Fruit fly (Drosophila melanogaster) whole organism, prepupa: Measurements from ENCODE around the gene MTF-1.

Experiments used
- Blimp-1 ChIP-seq: fragments of 200-800 bp; sonication (Bioruptor generic); optimal IDR thresholded peaks from 3 replicates; lab custom pipeline; 2017; ENCODE audit warnings: missing biosample characterization, missing genetic modification characterization, mild to moderate bottlenecking, moderate library complexity, missing genetic modification reagents
- CG11294 ChIP-seq: fragments of 200-800 bp; sonication (Bioruptor generic); IDR thresholded peaks from 2 replicates; pipeline ENCODE4 v1.3.6; 2022; ENCODE audit warnings: missing biosample characterization, missing genetic modification characterization
- CG11902 ChIP-seq: fragments of 200-800 bp; sonication (Bioruptor generic); optimal IDR thresholded peaks from 3 replicates; lab custom pipeline; 2016; ENCODE audit warnings: missing biosample characterization, missing genetic modification characterization
- CG15336 ChIP-seq: fragments of 200-800 bp; sonication (Bioruptor generic); IDR thresholded peaks from 2 replicates; pipeline ENCODE4 v1.3.6; 2022; ENCODE audit warnings: missing biosample characterization, missing genetic modification characterization
- CG1621 ChIP-seq: fragments of 200-800 bp; sonication (Bioruptor generic); optimal IDR thresholded peaks from 3 replicates; lab custom pipeline; 2018; ENCODE audit warnings: missing biosample characterization, mild to moderate bottlenecking, missing genetic modification characterization
- CG32006 ChIP-seq: fragments of 200-800 bp; sonication (Bioruptor generic); optimal IDR thresholded peaks from 3 replicates; lab custom pipeline; 2017; ENCODE audit warnings: missing biosample characterization, mild to moderate bottlenecking, missing genetic modification characterization
- CG34406 ChIP-seq: fragments of 200-800 bp; sonication (Bioruptor generic); optimal IDR thresholded peaks from 3 replicates; lab custom pipeline; 2016; ENCODE audit warnings: missing biosample characterization, missing genetic modification characterization
- CG3919 ChIP-seq: fragments of 200-800 bp; sonication (Bioruptor generic); optimal IDR thresholded peaks from 3 replicates; lab custom pipeline; 2016; ENCODE audit warnings: missing biosample characterization, missing genetic modification characterization
- CG6163 ChIP-seq: fragments of 200-800 bp; sonication (Bioruptor generic); IDR thresholded peaks from 3 replicates; pipeline ENCODE4 v1.3.6; 2022; ENCODE audit warnings: missing biosample characterization, missing genetic modification characterization
- CG6276 ChIP-seq: fragments of 200-800 bp; sonication (Bioruptor generic); optimal IDR thresholded peaks from 2 replicates; lab custom pipeline; 2017; ENCODE audit warnings: missing biosample characterization, mild to moderate bottlenecking, missing genetic modification characterization
- CG6792 ChIP-seq: fragments of 200-800 bp; sonication (Bioruptor generic); optimal IDR thresholded peaks from 3 replicates; lab custom pipeline; 2016; ENCODE audit warnings: missing biosample characterization, missing genetic modification characterization
- CG6808 ChIP-seq: fragments of 200-800 bp; sonication (Bioruptor generic); optimal IDR thresholded peaks from 3 replicates; lab custom pipeline; 2017; ENCODE audit warnings: missing biosample characterization, missing genetic modification characterization, mild to moderate bottlenecking, moderate library complexity, missing genetic modification reagents
- CG6854 ChIP-seq: fragments of 200-800 bp; sonication (Bioruptor generic); optimal IDR thresholded peaks from 2 replicates; lab custom pipeline; 2017; ENCODE audit warnings: missing biosample characterization, mild to moderate bottlenecking, missing genetic modification characterization
- CG7368 ChIP-seq: fragments of 200-800 bp; sonication (Bioruptor generic); optimal IDR thresholded peaks from 3 replicates; lab custom pipeline; 2016; ENCODE audit warnings: missing biosample characterization, missing genetic modification characterization
- CG8119 ChIP-seq: fragments of 200-800 bp; sonication (Bioruptor generic); IDR thresholded peaks from 3 replicates; pipeline ENCODE4 v1.3.6; 2022; ENCODE audit warnings: missing biosample characterization, missing genetic modification characterization
- CG8319 ChIP-seq: fragments of 200-800 bp; sonication (Bioruptor generic); optimal IDR thresholded peaks from 3 replicates; lab custom pipeline; 2016; ENCODE audit warnings: missing biosample characterization, missing genetic modification characterization
- Eip78C ChIP-seq: fragments of 200-800 bp; sonication (Bioruptor generic); peaks from one replicate; lab custom pipeline; 2016; ENCODE audit warnings: missing biosample characterization, missing genetic modification characterization
- Eip93F ChIP-seq: fragments of 200-800 bp; sonication (Bioruptor generic); optimal IDR thresholded peaks from 2 replicates; lab custom pipeline; 2016; ENCODE audit warnings: missing biosample characterization, mild to moderate bottlenecking, missing genetic modification characterization
- Ets21C ChIP-seq: fragments of 200-800 bp; sonication (Bioruptor generic); optimal IDR thresholded peaks from 3 replicates; lab custom pipeline; 2016; ENCODE audit warnings: missing biosample characterization, missing genetic modification characterization
- Ets96B ChIP-seq: fragments of 200-800 bp; optimal IDR thresholded peaks from 2 replicates; lab custom pipeline; 2019; ENCODE audit warnings: missing biosample characterization, mild to moderate bottlenecking, missing genetic modification characterization, moderate library complexity
- Gug ChIP-seq: fragments of 200-800 bp; sonication (Bioruptor generic); IDR thresholded peaks from 2 replicates; pipeline ENCODE4 v1.3.6; 2022; ENCODE audit warnings: missing biosample characterization, missing genetic modification characterization
- Hr4 ChIP-seq: fragments of 200-800 bp; sonication (Bioruptor generic); optimal IDR thresholded peaks from 3 replicates; lab custom pipeline; 2016; ENCODE audit warnings: missing biosample characterization, missing genetic modification characterization
- Lpt ChIP-seq: fragments of 200-800 bp; sonication (Bioruptor generic); optimal IDR thresholded peaks from 3 replicates; lab custom pipeline; 2016; ENCODE audit warnings: missing biosample characterization, missing genetic modification characterization
- Met ChIP-seq: fragments of 200-800 bp; sonication (Bioruptor generic); optimal IDR thresholded peaks from 3 replicates; lab custom pipeline; 2016; ENCODE audit warnings: missing biosample characterization, missing genetic modification characterization
- OdsH ChIP-seq: fragments of 200-800 bp; sonication (Bioruptor generic); optimal IDR thresholded peaks from 3 replicates; lab custom pipeline; 2016; ENCODE audit warnings: missing biosample characterization, missing genetic modification characterization
- Smox ChIP-seq: fragments of 200-800 bp; sonication (Bioruptor generic); optimal IDR thresholded peaks from 3 replicates; lab custom pipeline; 2016; ENCODE audit warnings: missing biosample characterization, missing genetic modification characterization
- Sox102F ChIP-seq: fragments of 200-800 bp; sonication (Bioruptor generic); optimal IDR thresholded peaks from 2 replicates; lab custom pipeline; 2016; ENCODE audit warnings: missing biosample characterization, mild to moderate bottlenecking, missing genetic modification characterization
- Sox14 ChIP-seq: fragments of 200-800 bp; sonication (Bioruptor generic); optimal IDR thresholded peaks from 3 replicates; lab custom pipeline; 2016; ENCODE audit warnings: missing biosample characterization, missing genetic modification characterization
- Sox15 ChIP-seq: fragments of 200-800 bp; sonication (Bioruptor generic); optimal IDR thresholded peaks from 3 replicates; lab custom pipeline; 2016; ENCODE audit warnings: missing biosample characterization, missing genetic modification characterization
- achi ChIP-seq: fragments of 200-800 bp; sonication (Bioruptor generic); optimal IDR thresholded peaks from 3 replicates; lab custom pipeline; 2016; ENCODE audit warnings: missing biosample characterization, missing genetic modification characterization
- acj6 ChIP-seq: fragments of 200-800 bp; sonication (Bioruptor generic); optimal IDR thresholded peaks from 3 replicates; lab custom pipeline; 2016; ENCODE audit warnings: missing biosample characterization, missing genetic modification characterization
- dac ChIP-seq: fragments of 200-800 bp; sonication (Bioruptor generic); optimal IDR thresholded peaks from 2 replicates; lab custom pipeline; 2017; ENCODE audit warnings: missing biosample characterization, mild to moderate bottlenecking, missing genetic modification characterization
- dsx ChIP-seq: fragments of 200-800 bp; optimal IDR thresholded peaks from 3 replicates; lab custom pipeline; 2019; ENCODE audit warnings: missing biosample characterization, mild to moderate bottlenecking, missing genetic modification characterization, moderate library complexity; ENCODE audit not compliant: poor library complexity, severe bottlenecking
- esn ChIP-seq: fragments of 200-800 bp; sonication (Bioruptor generic); optimal IDR thresholded peaks from 2 replicates; lab custom pipeline; 2016; ENCODE audit warnings: missing biosample characterization, mild to moderate bottlenecking, missing genetic modification characterization, moderate library complexity
- fd59A ChIP-seq: fragments of 200-800 bp; sonication (Bioruptor generic); optimal IDR thresholded peaks from 2 replicates; lab custom pipeline; 2017; ENCODE audit warnings: missing biosample characterization, mild to moderate bottlenecking, missing genetic modification characterization, missing genetic modification reagents
- fd85E ChIP-seq: fragments of 200-800 bp; sonication (Bioruptor generic); optimal IDR thresholded peaks from 3 replicates; lab custom pipeline; 2016; ENCODE audit warnings: missing biosample characterization, missing genetic modification characterization
- fkh ChIP-seq: fragments of 200-800 bp; sonication (Bioruptor generic); optimal IDR thresholded peaks from 3 replicates; lab custom pipeline; 2017; ENCODE audit warnings: missing biosample characterization, mild to moderate bottlenecking, missing genetic modification characterization, moderate library complexity
- net ChIP-seq: fragments of 200-800 bp; sonication (Bioruptor generic); optimal IDR thresholded peaks from 3 replicates; lab custom pipeline; 2016; ENCODE audit warnings: missing biosample characterization, missing genetic modification characterization
- pdm3 ChIP-seq: fragments of 200-800 bp; sonication (Bioruptor generic); optimal IDR thresholded peaks from 3 replicates; lab custom pipeline; 2016; ENCODE audit warnings: missing biosample characterization, missing genetic modification characterization
- salr ChIP-seq, 2 experiments: fragments of 200-800 bp; sonication (Bioruptor generic); optimal IDR thresholded peaks; 3 replicates each; lab custom pipeline; 2016 to 2018; ENCODE audit warnings: missing biosample characterization in 2 of 2, missing genetic modification characterization in 2 of 2, mild to moderate bottlenecking in 1 of 2
- ss ChIP-seq, 2 experiments: fragments of 200-800 bp; sonication (Bioruptor generic); optimal IDR thresholded peaks; 2 replicates in 1 of 2; 3 replicates in 1 of 2; lab custom pipeline; 2017 to 2018; ENCODE audit warnings: mild to moderate bottlenecking in 2 of 2, missing biosample characterization in 2 of 2, missing genetic modification characterization in 2 of 2, moderate library complexity in 1 of 2
- svp ChIP-seq: fragments of 200-800 bp; sonication (Bioruptor generic); peaks from one replicate; lab custom pipeline; 2016; ENCODE audit warnings: missing biosample characterization, missing genetic modification characterization
- topi ChIP-seq: fragments of 200-800 bp; sonication (Bioruptor generic); optimal IDR thresholded peaks from 3 replicates; lab custom pipeline; 2016; ENCODE audit warnings: missing biosample characterization, missing genetic modification characterization
- vri ChIP-seq: fragments of 200-800 bp; sonication (Bioruptor generic); optimal IDR thresholded peaks from 3 replicates; lab custom pipeline; 2016; ENCODE audit warnings: missing biosample characterization, mild to moderate bottlenecking, missing genetic modification characterization

MTF-1 gene

DNA sequence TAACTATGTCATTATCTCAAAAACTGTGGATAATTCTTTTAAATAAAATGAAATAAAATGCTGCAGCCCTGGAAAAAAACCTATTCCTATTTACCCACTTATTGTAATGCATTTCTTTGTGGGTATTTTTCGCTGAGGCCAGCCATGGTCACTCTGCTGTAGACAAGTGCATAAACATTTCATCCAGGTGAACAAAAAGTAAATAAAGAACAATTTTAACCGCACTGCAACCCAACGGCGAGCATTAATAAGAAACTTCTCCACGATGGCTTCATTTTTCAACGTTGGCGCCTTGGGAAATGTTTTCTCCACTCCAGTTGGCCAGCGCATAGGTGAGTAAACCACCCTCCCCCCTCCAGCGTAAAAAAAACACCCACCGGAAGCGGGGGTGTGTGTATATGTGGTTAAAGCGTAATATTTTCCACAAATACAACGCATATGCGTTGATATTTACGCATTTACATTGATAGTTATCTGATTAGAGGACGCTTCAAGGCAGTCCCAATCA, 16.7 kb downstream of the MTF-1 start, which contains the start of gene CG3529 (continued):
- TF ChIP-seq pdm3 (GFP tag; lab: Kevin White, UChicago) (peak; percentile 4), Sox15 (GFP tag; lab: Kevin White, UChicago) (no peak), topi (GFP tag; lab: Kevin White, UChicago) (no peak), Met (GFP tag; lab: Kevin White, UChicago) (peak; percentile 47), acj6 (GFP tag; lab: Kevin White, UChicago) (no peak), svp (GFP tag; lab: Kevin White, UChicago) (peak; percentile 64), Blimp-1 (no peak), CG1621 (tag; lab: Kevin White, UChicago) (peak; percentile 21), CG6854 (peak; percentile 56), CG6808 (GFP tag; lab: Kevin White, UChicago) (peak; percentile 62), Ets21C (GFP tag; lab: Kevin White, UChicago) (peak; percentile 21), dac (GFP tag; lab: Kevin White, UChicago) (no peak), Sox102F (GFP tag; lab: Kevin White, UChicago) (no peak), Eip93F (GFP tag; lab: Kevin White, UChicago) (no peak), Lpt (GFP tag; lab: Kevin White, UChicago) (no peak)

DNA sequence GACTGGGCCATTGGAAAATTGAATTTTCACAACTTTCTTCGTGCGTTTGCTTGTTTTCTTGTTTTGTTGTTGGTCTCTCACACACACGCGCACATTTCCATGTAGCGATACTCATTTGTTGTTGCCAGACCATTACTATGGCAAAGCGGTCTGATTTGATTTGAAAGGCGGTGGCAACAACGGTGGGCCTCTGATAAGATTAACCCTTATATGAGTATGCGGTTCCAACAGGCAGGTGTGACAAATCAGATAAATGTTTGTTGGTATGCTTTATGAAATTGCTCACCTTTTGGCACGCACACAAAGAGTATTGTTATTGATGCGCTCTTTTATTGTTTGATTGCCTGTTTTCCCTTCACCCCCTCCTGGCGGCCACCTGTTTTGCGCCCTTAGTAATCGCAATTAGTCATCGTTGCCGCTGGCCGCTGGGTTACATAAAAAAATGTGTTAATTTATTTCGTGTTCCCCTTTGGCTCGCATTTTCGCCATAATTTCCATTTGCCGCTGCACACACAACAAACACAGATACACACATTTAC, 17.2 kb downstream of the MTF-1 start:
- TF ChIP-seq svp (GFP tag; lab: Kevin White, UChicago) (peak; percentile 67), CG11294 (GFP tag; lab: Robert Waterston, UW) (0 out of 2 replicates have a peak, but pooled peaks have one; percentile 9), net (GFP tag; lab: Kevin White, UChicago) (peak; percentile 19), CG32006 (GFP tag; lab: Kevin White, UChicago) (peak; percentile 31), Lpt (GFP tag; lab: Kevin White, UChicago) (peak; percentile 6), CG3919 (GFP tag; lab: Kevin White, UChicago) (no peak), vri (peak; percentile 90), CG8119 (GFP tag; lab: Robert Waterston, UW) (no peak; the same call in 2 of the 3 replicates), Eip78C (GFP tag; lab: Kevin White, UChicago) (peak; percentile 51), Gug (GFP tag; lab: Robert Waterston, UW) (peak; percentile 46), CG15336 (GFP tag; lab: Robert Waterston, UW) (peak; percentile 39)

DNA sequence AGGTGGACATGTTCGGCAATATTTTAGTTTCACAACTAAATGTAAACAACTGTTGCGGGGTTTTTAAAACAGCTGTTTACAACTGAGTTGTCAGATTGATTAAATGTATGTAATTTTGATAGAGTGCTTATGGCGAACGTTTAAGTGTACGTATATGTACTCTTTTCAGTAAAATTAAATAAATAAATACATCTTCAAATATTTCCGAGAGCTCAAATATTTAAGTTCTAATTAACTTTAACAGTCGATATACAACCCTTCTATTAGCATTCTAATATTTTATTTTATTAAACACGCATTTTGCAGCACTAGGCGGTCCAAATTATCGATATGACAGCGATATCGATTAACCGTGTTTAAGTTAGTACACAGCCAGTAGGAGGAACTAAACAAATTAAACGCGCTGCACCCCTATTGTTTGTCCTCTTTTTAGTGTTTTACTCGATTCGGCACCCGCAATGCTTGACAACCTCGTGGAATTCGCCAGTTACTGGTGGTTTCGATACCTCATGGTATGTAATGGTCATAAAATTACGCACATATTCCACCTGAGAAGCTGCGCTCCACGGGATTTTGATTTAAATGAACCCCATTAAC, 21.5 kb downstream of the MTF-1 start, which contains the start of the genes CG3448 and ghi:
TSS of gene CG3448 (minus strand) at position 51 of the 597 bp plus-strand sequence.
TSS of gene ghi (plus strand) at position 355 of the 597 bp plus-strand sequence.
- TF ChIP-seq Ets21C (GFP tag; lab: Kevin White, UChicago) (peak; percentile 31), CG6276 (GFP tag; lab: Kevin White, UChicago) (no peak), Ets96B (tag; lab: Kevin White, UChicago) (peak; percentile 56), CG3919 (GFP tag; lab: Kevin White, UChicago) (peak; percentile 73), CG11902 (GFP tag; lab: Kevin White, UChicago) (no peak), esn (GFP tag; lab: Kevin White, UChicago) (peak; percentile 75), fd59A (no peak), OdsH (GFP tag; lab: Kevin White, UChicago) (no peak), ss (GFP tag; optimal IDR thresholded peaks at IDR 0.05; lab: Kevin White, UChicago) (peak in 1 of 2 experiments; percentile 66), Smox (GFP tag; lab: Kevin White, UChicago) (no peak), CG15336 (GFP tag; lab: Robert Waterston, UW) (0 out of 2 replicates have a peak, but pooled peaks have one; percentile 25), CG11294 (GFP tag; lab: Robert Waterston, UW) (no peak), Hr4 (GFP tag; lab: Kevin White, UChicago) (peak; percentile 66), CG8319 (GFP tag; lab: Kevin White, UChicago) (no peak), topi (GFP tag; lab: Kevin White, UChicago) (peak; percentile 55), svp (GFP tag; lab: Kevin White, UChicago) (peak; percentile 84), CG7368 (GFP tag; lab: Kevin White, UChicago) (peak; percentile 54), CG6163 (GFP tag; lab: Robert Waterston, UW) (no peak), CG34406 (peak; percentile 19), CG1621 (tag; lab: Kevin White, UChicago) (peak; percentile 11), fd85E (GFP tag; lab: Kevin White, UChicago) (peak; percentile 22), Sox14 (GFP tag; lab: Kevin White, UChicago) (peak; percentile 30), CG6808 (GFP tag; lab: Kevin White, UChicago) (peak; percentile 52), fkh (GFP tag; lab: Kevin White, UChicago) (peak; percentile 94), Eip93F (GFP tag; lab: Kevin White, UChicago) (peak; percentile 64), achi (peak; percentile 60), CG6792 (GFP tag; lab: Kevin White, UChicago) (peak; percentile 48), net (GFP tag; lab: Kevin White, UChicago) (peak; percentile 47), salr (GFP tag; optimal IDR thresholded peaks at IDR 0.05; lab: Kevin White, UChicago) (no peak), Sox102F (GFP tag; lab: Kevin White, UChicago) (no peak), CG6854 (peak; percentile 22), dsx (GFP tag; lab: Kevin White, UChicago) (peak; percentile 58)
